Fruit fly (Drosophila melanogaster) whole organism, wandering third instar larva: ENCODE data around the gene CG43672.

Experiments used
- CrebA ChIP-seq: fragments of 200-800 bp; sonication (Bioruptor generic); optimal IDR thresholded peaks from 2 replicates; lab custom pipeline; 2016; ENCODE audit warnings: missing biosample characterization, mild to moderate bottlenecking, missing genetic modification characterization, borderline replicate concordance
- Dfd ChIP-seq: fragments of >200 bp; optimal IDR thresholded peaks from 2 replicates; lab custom pipeline; 2017; ENCODE audit warnings: missing biosample characterization, missing genetic modification characterization
- Vsx2 ChIP-seq: fragments of 200-300, 225-300 bp; sonication (Bioruptor generic); optimal IDR thresholded peaks from 2 replicates; lab custom pipeline; 2018; ENCODE audit warnings: missing biosample characterization, missing genetic modification characterization; ENCODE audit not compliant: partially characterized antibody
- dmrt93B ChIP-seq: fragments of 200-800 bp; sonication (Bioruptor generic); optimal IDR thresholded peaks from 2 replicates; lab custom pipeline; 2018; ENCODE audit warnings: missing biosample characterization, mild to moderate bottlenecking, missing genetic modification characterization
- sage ChIP-seq: fragments of 200-800 bp; sonication (Bioruptor generic); optimal IDR thresholded peaks from 2 replicates; lab custom pipeline; 2016; ENCODE audit warnings: missing biosample characterization, mild to moderate bottlenecking, missing genetic modification characterization
- tai ChIP-seq: sonication (Bioruptor generic); optimal IDR thresholded peaks from 2 replicates; lab custom pipeline; 2016; ENCODE audit warnings: missing biosample characterization, missing genetic modification characterization

CG43672 gene

dm6 chrX:15822363-15822762 is 49.6 kb downstream of the CG43672 start:
- TF ChIP-seq CrebA (GFP tag; lab: Kevin White, UChicago) (no peak), Vsx2 (GFP tag; lab: Kevin White, UChicago) (no peak), tai (GFP tag; lab: Kevin White, UChicago) (no peak), Dfd (GFP tag; lab: Kevin White, UChicago) (no peak), dmrt93B (GFP tag; lab: Kevin White, UChicago) (no peak), sage (GFP tag; lab: Kevin White, UChicago) (no peak)
